Worm (Caenorhabditis elegans) whole organism, late embryonic: ENCODE measurements around the gene prde-1.
A peak's percentile ranks its signal among the peaks of the same experiment; 100 is the strongest.

Experiments used
- K02D7.2 ChIP-seq: sonication (generic microtip); optimal IDR thresholded peaks from 2 replicates; lab custom pipeline; 2017; ENCODE audit warnings: mild to moderate bottlenecking, missing genetic modification characterization, missing compliant biosample characterization
- pqm-1 ChIP-seq: sonication (generic microtip); optimal IDR thresholded peaks from 2 replicates; lab custom pipeline; 2016; ENCODE audit warnings: missing genetic modification characterization, missing compliant biosample characterization
- ttx-3 ChIP-seq: sonication (generic microtip); optimal IDR thresholded peaks from 2 replicates; lab custom pipeline; 2016; ENCODE audit warnings: missing genetic modification reagents, missing genetic modification characterization, missing compliant biosample characterization

- no peak for TF ChIP-seq pqm-1 (tag; lab: Kevin White, UChicago)
- peak; percentile 23 for TF ChIP-seq ttx-3
- TF ChIP-seq K02D7.2 (tag; lab: Kevin White, UChicago) = peak; percentile 38
Observed at ce11 chrV:15553869-15554268, 15.8 kb downstream of the prde-1 start.
